Worm (Caenorhabditis elegans) whole organism, L4 larva: ENCODE results near the gene F57G12.1.
A peak's percentile ranks its signal among the peaks of the same experiment; 100 is the strongest.

Experiments
- D1046.2 ChIP-seq: fragments of 200-800 bp; sonication (Bioruptor generic); IDR thresholded peaks from 2 replicates; pipeline ENCODE4 v1.3.6; 2022; ENCODE audit warnings: missing genetic modification characterization, missing compliant biosample characterization
- F26F4.8 ChIP-seq: fragments of 200-800 bp; sonication (Bioruptor generic); conservative IDR thresholded peaks from 2 replicates; pipeline ENCODE4 v1.3.6; 2022; ENCODE audit warnings: missing genetic modification characterization, missing compliant biosample characterization
- T20F7.1 ChIP-seq: fragments of 200-800 bp; sonication (Bioruptor generic); optimal IDR thresholded peaks from 2 replicates; lab custom pipeline; 2018; ENCODE audit warnings: mild to moderate bottlenecking, missing genetic modification characterization, missing compliant biosample characterization
- Y48G9A.11 ChIP-seq: fragments of 200-800 bp; sonication (Bioruptor generic); IDR thresholded peaks from 2 replicates; pipeline ENCODE4 v1.3.6; 2022; ENCODE audit warnings: missing genetic modification reagents, missing genetic modification characterization, missing compliant biosample characterization
- Y5F2A.4 ChIP-seq: fragments of 200-800 bp; sonication (Bioruptor generic); optimal IDR thresholded peaks from 2 replicates; lab custom pipeline; 2018; ENCODE audit warnings: mild to moderate bottlenecking, missing genetic modification characterization, missing compliant biosample characterization
- aha-1 ChIP-seq: fragments of 150-350 bp; peaks from one replicate; lab custom pipeline; 2014; ENCODE audit warnings: missing biosample characterization, missing genetic modification characterization
- aly-2 ChIP-seq: sonication (generic microtip); optimal IDR thresholded peaks from 2 replicates; lab custom pipeline; 2018; ENCODE audit warnings: missing biosample characterization, missing genetic modification characterization
- ama-1 ChIP-seq: fragments of 150-350 bp; optimal IDR thresholded peaks from 2 replicates; lab custom pipeline; 2014; ENCODE audit warnings: inconsistent platforms, mixed read lengths
- attf-4 ChIP-seq: sonication (generic microtip); optimal IDR thresholded peaks from 3 replicates; lab custom pipeline; 2017; ENCODE audit warnings: missing biosample characterization, missing genetic modification characterization
- ceh-28 ChIP-seq: fragments of 150-350 bp; optimal IDR thresholded peaks from 2 replicates; lab custom pipeline; 2014; ENCODE audit warnings: missing biosample characterization, missing genetic modification reagents, missing genetic modification characterization
- ceh-32 ChIP-seq: sonication (generic microtip); optimal IDR thresholded peaks from 2 replicates; lab custom pipeline; 2016; ENCODE audit warnings: mild to moderate bottlenecking, missing genetic modification characterization, missing compliant biosample characterization; ENCODE audit not compliant: poor library complexity
- ceh-82 ChIP-seq: sonication (generic microtip); optimal IDR thresholded peaks from 2 replicates; lab custom pipeline; 2017; ENCODE audit warnings: missing biosample characterization, missing genetic modification characterization
- cey-2 ChIP-seq: sonication (generic microtip); optimal IDR thresholded peaks from 3 replicates; lab custom pipeline; 2017; ENCODE audit warnings: missing genetic modification characterization, mild to moderate bottlenecking, missing compliant biosample characterization, antibody characterized with exemption, borderline replicate concordance; ENCODE audit not compliant: insufficient read depth
- ctbp-1 ChIP-seq: fragments of 200-800 bp; sonication (Bioruptor generic); IDR thresholded peaks from 2 replicates; pipeline ENCODE4 v1.3.6; 2022; ENCODE audit warnings: missing genetic modification reagents, missing genetic modification characterization, missing compliant biosample characterization
- daf-12 ChIP-seq: fragments of 150-350 bp; optimal IDR thresholded peaks from 2 replicates; lab custom pipeline; 2014; ENCODE audit warnings: missing biosample characterization, missing genetic modification reagents, missing genetic modification characterization
- daf-16 ChIP-seq, 3 experiments: sonication (generic microtip); optimal IDR thresholded peaks; 2 replicates each; lab custom pipeline; 2016 to 2017; ENCODE audit warnings: missing genetic modification characterization in 3 of 3, missing genetic modification reagents in 3 of 3, mild to moderate bottlenecking in 2 of 3, missing compliant biosample characterization in 2 of 3, missing biosample characterization in 1 of 3, moderate library complexity in 1 of 3
- daf-8 ChIP-seq: fragments of 200-800 bp; sonication (Bioruptor generic); IDR thresholded peaks from 2 replicates; pipeline ENCODE4 v1.3.6; 2022; ENCODE audit warnings: missing genetic modification characterization, missing compliant biosample characterization
- dpl-1 ChIP-seq: fragments of 150-350 bp; optimal IDR thresholded peaks from 2 replicates; lab custom pipeline; 2014; ENCODE audit warnings: missing biosample characterization, missing genetic modification reagents, missing genetic modification characterization
- hlh-11 ChIP-seq: fragments of 200-800 bp; sonication (Bioruptor generic); optimal IDR thresholded peaks from 2 replicates; lab custom pipeline; 2018; ENCODE audit warnings: mild to moderate bottlenecking, missing genetic modification characterization, missing compliant biosample characterization
- hlh-30 ChIP-seq: sonication (generic microtip); optimal IDR thresholded peaks from 2 replicates; lab custom pipeline; 2017; ENCODE audit warnings: antibody characterized with exemption, mild to moderate bottlenecking, missing genetic modification characterization, missing compliant biosample characterization; ENCODE audit not compliant: insufficient read depth
- lin-1 ChIP-seq: fragments of 200-800 bp; sonication (Bioruptor generic); IDR thresholded peaks from 2 replicates; pipeline ENCODE4 v1.3.6; 2022; ENCODE audit warnings: missing genetic modification reagents, missing genetic modification characterization, missing compliant biosample characterization
- lin-15B ChIP-seq: fragments of 150-350 bp; sonication (generic microtip); optimal IDR thresholded peaks from 3 replicates; lab custom pipeline; 2014; ENCODE audit warnings: missing biosample characterization, missing genetic modification characterization
- lin-29 ChIP-seq: fragments of 200-800 bp; sonication (Bioruptor generic); IDR thresholded peaks from 2 replicates; pipeline ENCODE4 v1.3.6; 2022; ENCODE audit warnings: missing genetic modification reagents, missing genetic modification characterization, missing compliant biosample characterization
- lir-3 ChIP-seq: sonication (generic microtip); optimal IDR thresholded peaks from 2 replicates; lab custom pipeline; 2016; ENCODE audit warnings: mild to moderate bottlenecking, missing genetic modification characterization, missing compliant biosample characterization
- lsy-2 ChIP-seq, 2 experiments: fragments of 150-350 bp in 1 of 2; sonication (generic microtip) in 1 of 2; optimal IDR thresholded peaks; 2 replicates each; lab custom pipeline; 2014 to 2017; ENCODE audit warnings: missing biosample characterization in 2 of 2, missing genetic modification characterization in 2 of 2
- madf-9 ChIP-seq: fragments of 200-800 bp; sonication (Bioruptor generic); conservative IDR thresholded peaks from 2 replicates; pipeline ENCODE4 v1.3.6; 2022; ENCODE audit warnings: missing genetic modification reagents, missing genetic modification characterization, missing compliant biosample characterization
- mdl-1 ChIP-seq, 2 experiments: fragments of 150-350 bp in 1 of 2; sonication (generic microtip) in 1 of 2; optimal IDR thresholded peaks; 2 replicates each; lab custom pipeline; 2014 to 2017; ENCODE audit warnings: missing biosample characterization in 2 of 2, missing genetic modification characterization in 2 of 2
- mxl-2 ChIP-seq: fragments of 200-800 bp; sonication (Bioruptor generic); conservative IDR thresholded peaks from 2 replicates; pipeline ENCODE4 v1.3.6; 2022; ENCODE audit warnings: missing genetic modification reagents, missing genetic modification characterization, missing compliant biosample characterization
- mxl-3 ChIP-seq: fragments of 200-800 bp; sonication (Bioruptor generic); optimal IDR thresholded peaks from 2 replicates; lab custom pipeline; 2018; ENCODE audit warnings: mild to moderate bottlenecking, missing genetic modification characterization, missing compliant biosample characterization
- nhr-111 ChIP-seq: fragments of 200-800 bp; sonication (Bioruptor generic); optimal IDR thresholded peaks from 2 replicates; lab custom pipeline; 2018; ENCODE audit warnings: mild to moderate bottlenecking, missing genetic modification characterization, missing compliant biosample characterization
- nhr-25 ChIP-seq: sonication (generic microtip); optimal IDR thresholded peaks from 2 replicates; lab custom pipeline; 2017; ENCODE audit warnings: missing genetic modification characterization, mild to moderate bottlenecking, missing compliant biosample characterization, antibody characterized with exemption, moderate library complexity, borderline replicate concordance; ENCODE audit not compliant: insufficient read depth
- nhr-41 ChIP-seq: fragments of 200-800 bp; sonication (Bioruptor generic); IDR thresholded peaks from 2 replicates; pipeline ENCODE4 v1.3.6; 2022; ENCODE audit warnings: missing genetic modification reagents, missing genetic modification characterization, missing compliant biosample characterization
- nhr-42 ChIP-seq: fragments of 200-800 bp; sonication (Bioruptor generic); IDR thresholded peaks from 2 replicates; pipeline ENCODE4 v1.3.6; 2022; ENCODE audit warnings: missing genetic modification characterization, missing compliant biosample characterization
- nhr-76 ChIP-seq: fragments of 150-350 bp; optimal IDR thresholded peaks from 2 replicates; lab custom pipeline; 2014; ENCODE audit warnings: missing biosample characterization, missing genetic modification characterization
- pha-4 ChIP-seq, 2 experiments: fragments of 150-350 bp in 1 of 2; fragments of 200-800 bp in 1 of 2; sonication (Bioruptor generic) in 1 of 2; IDR thresholded peaks in 1 of 2; optimal IDR thresholded peaks in 1 of 2; 2 replicates each; pipeline versions ENCODE4 v1.3.6 to Lab custom; 2014 to 2022; ENCODE audit warnings: missing genetic modification characterization in 2 of 2, missing genetic modification reagents in 2 of 2, missing biosample characterization in 1 of 2, missing compliant biosample characterization in 1 of 2
- php-3 ChIP-seq: fragments of 200-800 bp; sonication (Bioruptor generic); IDR thresholded peaks from 2 replicates; pipeline ENCODE4 v1.3.6; 2022; ENCODE audit warnings: missing genetic modification reagents, missing genetic modification characterization, missing compliant biosample characterization
- rbr-2 ChIP-seq: sonication (generic microtip); optimal IDR thresholded peaks from 2 replicates; lab custom pipeline; 2016; ENCODE audit warnings: missing genotype, missing genetic modification characterization, missing compliant biosample characterization
- snpc-1.2 ChIP-seq: fragments of 200-800 bp; sonication (Bioruptor generic); IDR thresholded peaks from 2 replicates; pipeline ENCODE4 v1.3.6; 2022; ENCODE audit warnings: missing genetic modification reagents, missing genetic modification characterization, missing compliant biosample characterization
- snpc-4 ChIP-seq: fragments of 150-350 bp; optimal IDR thresholded peaks from 2 replicates; lab custom pipeline; 2014; ENCODE audit warnings: missing biosample characterization, missing genetic modification characterization
- tag-97 ChIP-seq: fragments of 200-800 bp; sonication (Bioruptor generic); IDR thresholded peaks from 2 replicates; pipeline ENCODE4 v1.3.6; 2022; ENCODE audit warnings: missing genetic modification characterization, missing compliant biosample characterization
- tra-1 ChIP-seq: fragments of 200-800 bp; sonication (Bioruptor generic); IDR thresholded peaks from 2 replicates; pipeline ENCODE4 v1.3.6; 2022; ENCODE audit warnings: missing genetic modification reagents, missing genetic modification characterization, missing compliant biosample characterization
- unc-130 ChIP-seq: sonication (generic microtip); optimal IDR thresholded peaks from 2 replicates; lab custom pipeline; 2016; ENCODE audit warnings: missing genetic modification reagents, missing genetic modification characterization, missing compliant biosample characterization
- unc-62 ChIP-seq, 3 experiments: fragments of 150-350 bp in 1 of 3; sonication (generic microtip); optimal IDR thresholded peaks in 2 of 3; peaks in 1 of 3; 1 replicate in 1 of 3; 2 replicates in 2 of 3; lab custom pipeline; 2014 to 2017; ENCODE audit warnings: missing biosample characterization in 3 of 3, missing genetic modification characterization in 3 of 3, missing genetic modification reagents in 3 of 3, missing genotype in 1 of 3
- vab-7 ChIP-seq: fragments of 200-800 bp; sonication (Bioruptor generic); IDR thresholded peaks from 2 replicates; pipeline ENCODE4 v1.3.6; 2022; ENCODE audit warnings: missing genetic modification reagents, missing genetic modification characterization, missing compliant biosample characterization
- zfp-2 ChIP-seq: sonication (generic microtip); optimal IDR thresholded peaks from 2 replicates; lab custom pipeline; 2016; ENCODE audit warnings: mild to moderate bottlenecking, missing genetic modification characterization, missing compliant biosample characterization
- zfp-3 ChIP-seq: fragments of 200-800 bp; sonication (Bioruptor generic); conservative IDR thresholded peaks from 2 replicates; pipeline ENCODE4 v1.3.6; 2022; ENCODE audit warnings: missing genetic modification reagents, missing genetic modification characterization, missing compliant biosample characterization
- zip-11 ChIP-seq: fragments of 200-800 bp; sonication (Bioruptor generic); IDR thresholded peaks from 2 replicates; pipeline ENCODE4 v1.3.6; 2022; ENCODE audit warnings: missing genetic modification characterization, missing compliant biosample characterization
- ztf-11 ChIP-seq: fragments of 150-350 bp; optimal IDR thresholded peaks from 2 replicates; lab custom pipeline; 2014; ENCODE audit warnings: missing biosample characterization, missing genetic modification characterization

The F57G12.1 gene

ce11 chrX:12182684-12183477 lies 11.4 kb upstream of the F57G12.1 start:
- TF ChIP-seq unc-130 (GFP tag; lab: Kevin White, UChicago) (no peak), vab-7 (no peak), mxl-3 (GFP tag; lab: Kevin White, UChicago) (peak; percentile 16), php-3 (GFP tag; lab: Robert Waterston, UW) (no peak), daf-16 (GFP tag; optimal IDR thresholded peaks at IDR 0.05; lab: Kevin White, UChicago) (no peak), daf-16 (tag; optimal IDR thresholded peaks at IDR 0.05; lab: Kevin White, UChicago) (no peak), ztf-11 (tag; lab: Kevin White, UChicago) (no peak), ceh-32 (tag; lab: Kevin White, UChicago) (no peak), madf-9 (GFP tag; lab: Robert Waterston, UW) (no peak), lir-3 (no peak), dpl-1 (GFP tag; lab: Kevin White, UChicago) (no peak), rbr-2 (peak; percentile 16), attf-4 (tag; lab: Kevin White, UChicago) (no peak), D1046.2 (GFP tag; lab: Robert Waterston, UW) (no peak), nhr-25 (tag; lab: Kevin White, UChicago) (no peak), T20F7.1 (no peak), mxl-2 (GFP tag; lab: Robert Waterston, UW) (no peak), F26F4.8 (no peak), ama-1 (lab: Kevin White, UChicago) (no peak), nhr-76 (tag; lab: Kevin White, UChicago) (no peak), cey-2 (tag; lab: Kevin White, UChicago) (no peak), tra-1 (0 out of 2 replicates have a peak, but pooled peaks have one; percentile 13), hlh-30 (tag; lab: Kevin White, UChicago) (peak; percentile 29), zip-11 (GFP tag; lab: Robert Waterston, UW) (no peak), daf-8 (GFP tag; lab: Robert Waterston, UW) (no peak), lsy-2 (tag; optimal IDR thresholded peaks at IDR 0.05; lab: Kevin White, UChicago) (no peak), mdl-1 (tag; optimal IDR thresholded peaks at IDR 0.05; lab: Kevin White, UChicago) (peak in 1 of 2 experiments; percentile 31), aly-2 (no peak), nhr-42 (GFP tag; lab: Robert Waterston, UW) (no peak), pha-4 (GFP tag; IDR thresholded peaks at IDR 0.05; lab: Robert Waterston, UW) (no peak), pha-4 (tag; optimal IDR thresholded peaks at IDR 0.05; lab: Kevin White, UChicago) (no peak), hlh-11 (peak; percentile 12), nhr-41 (no peak), Y48G9A.11 (GFP tag; lab: Robert Waterston, UW) (no peak), nhr-111 (GFP tag; lab: Kevin White, UChicago) (no peak), lin-1 (GFP tag; lab: Robert Waterston, UW) (no peak), snpc-4 (tag; lab: Kevin White, UChicago) (no peak), snpc-1.2 (GFP tag; lab: Robert Waterston, UW) (no peak), lin-29 (GFP tag; lab: Robert Waterston, UW) (no peak), ctbp-1 (no peak), zfp-3 (GFP tag; lab: Robert Waterston, UW) (no peak), lin-15B (tag; lab: Kevin White, UChicago) (no peak), zfp-2 (tag; lab: Kevin White, UChicago) (no peak), daf-12 (tag; lab: Kevin White, UChicago) (no peak), tag-97 (GFP tag; lab: Robert Waterston, UW) (no peak), ceh-28 (no peak), Y5F2A.4 (GFP tag; lab: Kevin White, UChicago) (no peak), ceh-82 (tag; lab: Kevin White, UChicago) (no peak), unc-62 (GFP tag; optimal IDR thresholded peaks at IDR 0.05 in 1 of 2; lab: Kevin White, UChicago) (peak in 1 of 2 experiments; percentile 97), unc-62 (tag; optimal IDR thresholded peaks at IDR 0.05; lab: Kevin White, UChicago) (no peak), aha-1 (tag; lab: Kevin White, UChicago) (peak; percentile 78)
